Fruit fly (Drosophila melanogaster) whole organism, embryonic: ENCODE measurements around the gene CG33641.

Experiments
- ATbp ChIP-seq: fragments of 200-800 bp; sonication (Bioruptor generic); optimal IDR thresholded peaks from 2 replicates; lab custom pipeline; 2017; ENCODE audit warnings: missing biosample characterization, mild to moderate bottlenecking, missing genetic modification characterization, missing genetic modification reagents
- B-H1 ChIP-seq: fragments of 200-800 bp; sonication (Bioruptor generic); IDR thresholded peaks from 3 replicates; pipeline ENCODE4 v1.3.6; 2022; ENCODE audit warnings: missing biosample characterization, missing genetic modification characterization
- HHEX ChIP-seq: fragments of 200-800 bp; sonication (Bioruptor generic); optimal IDR thresholded peaks from 3 replicates; lab custom pipeline; 2017; ENCODE audit warnings: missing biosample characterization, mild to moderate bottlenecking, missing genetic modification characterization, missing genetic modification reagents
- disco-r ChIP-seq: fragments of 200-800 bp; sonication (Bioruptor generic); optimal IDR thresholded peaks from 2 replicates; lab custom pipeline; 2016; ENCODE audit warnings: missing biosample characterization, missing genetic modification characterization
- fd96Cb ChIP-seq: fragments of 200-800 bp; sonication (Bioruptor generic); optimal IDR thresholded peaks from 2 replicates; lab custom pipeline; 2018; ENCODE audit warnings: missing biosample characterization, mild to moderate bottlenecking, missing genetic modification characterization, moderate library complexity
- odd ChIP-seq: fragments of 200-800 bp; sonication (Bioruptor generic); optimal IDR thresholded peaks from 2 replicates; lab custom pipeline; 2017; ENCODE audit warnings: missing biosample characterization, mild to moderate bottlenecking, missing genetic modification characterization
- twi ChIP-seq: fragments of 200-800 bp; optimal IDR thresholded peaks from 2 replicates; lab custom pipeline; 2019; ENCODE audit warnings: missing biosample characterization, mild to moderate bottlenecking, missing genetic modification characterization, moderate library complexity

DNA sequence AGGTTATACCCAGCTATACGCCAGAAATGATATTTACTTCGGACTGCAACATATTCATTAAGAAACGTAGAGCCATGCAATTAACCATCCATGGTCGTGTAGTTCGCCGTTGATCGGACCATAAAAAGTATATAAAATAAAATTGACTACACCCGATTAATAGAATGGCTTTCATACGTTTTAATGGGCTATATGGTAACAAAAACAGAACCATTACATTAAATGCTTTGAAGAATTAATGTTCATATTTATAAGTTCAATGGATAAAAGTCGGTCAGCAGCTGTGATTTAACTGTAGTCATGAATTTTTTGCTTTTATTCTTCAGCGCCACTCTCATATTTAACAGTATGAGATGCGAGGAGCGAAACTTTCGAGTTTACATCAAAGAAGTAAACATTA, 3.7 kb downstream of the CG33641 start, which contains the start of gene CG33645:
- TF ChIP-seq disco-r (GFP tag; lab: Kevin White, UChicago) = no peak
- no peak for TF ChIP-seq fd96Cb
- TF ChIP-seq B-H1 (GFP tag; lab: Robert Waterston, UW) = no peak
- no peak for TF ChIP-seq HHEX (GFP tag; lab: Kevin White, UChicago)
- no peak for TF ChIP-seq ATbp (GFP tag; lab: Kevin White, UChicago)
- no peak for TF ChIP-seq odd (GFP tag; lab: Kevin White, UChicago)
- TF ChIP-seq twi (tag; lab: Kevin White, UChicago) = no peak
